Fruit fly (Drosophila melanogaster): ENCODE data around the gene Septin1.
A peak's percentile ranks its signal among the peaks of the same experiment; 100 is the strongest.

The Septin1 gene

DNA sequence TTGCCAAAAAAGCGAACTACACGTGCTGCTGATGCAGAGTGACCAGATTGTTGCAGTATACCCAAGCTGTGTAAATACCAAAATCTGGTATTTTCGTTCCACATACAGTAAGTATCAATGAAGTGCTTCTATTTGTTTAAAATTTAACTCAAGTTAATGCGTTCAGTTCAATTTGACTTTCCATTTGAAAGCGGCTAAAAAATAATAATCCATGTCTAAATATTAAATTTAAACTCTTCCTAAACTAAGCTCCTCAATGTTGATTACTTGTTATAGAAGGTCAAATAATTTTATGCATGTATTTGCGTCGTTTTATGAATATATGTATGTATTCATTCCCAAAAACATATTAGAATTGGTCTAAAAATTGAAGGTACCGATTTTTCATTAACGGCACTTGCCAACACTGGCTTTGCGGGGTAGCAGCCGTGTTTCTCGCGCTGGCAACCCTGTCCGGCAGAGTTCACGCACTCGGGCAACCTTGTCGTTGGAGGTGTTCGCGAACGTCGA, 8.2 kb upstream of the Septin1 start, which contains the start of the genes peng and sol (continued):
- TF ChIP-seq HLH3B (GFP tag; IDR thresholded peaks at IDR 0.05), result peak; percentile 27; the same call in 1 of the 2 replicates
- TF ChIP-seq dmrt99B (tag; optimal IDR thresholded peaks at IDR 0.05), result no peak
- TF ChIP-seq jigr1 (GFP tag; IDR thresholded peaks at IDR 0.05), result no peak
- peak; percentile 64 for TF ChIP-seq H2.0 (GFP tag; IDR thresholded peaks at IDR 0.05)
- no peak for TF ChIP-seq bowl (GFP tag; IDR thresholded peaks at IDR 0.05)
- peak; percentile 76 for TF ChIP-seq CG17385 (GFP tag; optimal IDR thresholded peaks at IDR 0.05)
- no peak for TF ChIP-seq sqz (GFP tag; optimal IDR thresholded peaks at IDR 0.05)
- TF ChIP-seq Atf3 (GFP tag; optimal IDR thresholded peaks at IDR 0.05), result peak; percentile 53
- peak; percentile 71 for TF ChIP-seq CG9797 (GFP tag; optimal IDR thresholded peaks at IDR 0.05)
- peak; percentile 29 for TF ChIP-seq CG4854 (GFP tag; optimal IDR thresholded peaks at IDR 0.05)
- TF ChIP-seq CG32532 (GFP tag; IDR thresholded peaks at IDR 0.05), result peak; percentile 62
- no peak for TF ChIP-seq CG7963 (GFP tag; IDR thresholded peaks at IDR 0.05; ENCODE audit: partially characterized antibody)
- TF ChIP-seq Ssrp (tag; optimal IDR thresholded peaks at IDR 0.05), result peak; percentile 59
- TF ChIP-seq seq (GFP tag; IDR thresholded peaks at IDR 0.05), result peak; percentile 53
- no peak for TF ChIP-seq Hr39 (optimal IDR thresholded peaks at IDR 0.05)
- TF ChIP-seq CG17802 (tag; optimal IDR thresholded peaks at IDR 0.05), result no peak
- no peak for TF ChIP-seq CG14860 (GFP tag; IDR thresholded peaks at IDR 0.05; ENCODE audit: partially characterized antibody)
- TF ChIP-seq org-1 (GFP tag; optimal IDR thresholded peaks at IDR 0.05), result peak; percentile 59
- TF ChIP-seq bigmax (GFP tag; optimal IDR thresholded peaks at IDR 0.05), result no peak
- no peak for TF ChIP-seq fd64A (GFP tag; optimal IDR thresholded peaks at IDR 0.05)
- TF ChIP-seq CG12236 (GFP tag; optimal IDR thresholded peaks at IDR 0.05), result peak; percentile 19
- peak; percentile 57; the same call in 1 of the 2 replicates for TF ChIP-seq ranshi (GFP tag; IDR thresholded peaks at IDR 0.05)
- peak; percentile 44 for TF ChIP-seq Myb (GFP tag; optimal IDR thresholded peaks at IDR 0.05)
- no peak for TF ChIP-seq eve (GFP tag; optimal IDR thresholded peaks at IDR 0.05)
- no peak for TF ChIP-seq oc (tag; optimal IDR thresholded peaks at IDR 0.05)
- TF ChIP-seq CG9437 (GFP tag; optimal IDR thresholded peaks at IDR 0.05), result peak; percentile 60
- peak; percentile 80 for TF ChIP-seq CG14710 (tag; optimal IDR thresholded peaks at IDR 0.05)
- no peak for TF ChIP-seq CG31365 (tag; optimal IDR thresholded peaks at IDR 0.05)
- TF ChIP-seq CG4282 (GFP tag; optimal IDR thresholded peaks at IDR 0.05), result peak; percentile 34
- peak; percentile 71 for TF ChIP-seq Rfx (GFP tag; IDR thresholded peaks at IDR 0.05)
- TF ChIP-seq CG12744 (GFP tag; optimal IDR thresholded peaks at IDR 0.05), result peak; percentile 46
- TF ChIP-seq CG12299 (tag; optimal IDR thresholded peaks at IDR 0.05), result peak; percentile 42
- TF ChIP-seq PHDP (tag; optimal IDR thresholded peaks at IDR 0.05), result peak; percentile 66
- no peak for TF ChIP-seq ro (GFP tag; IDR thresholded peaks at IDR 0.05)
- peak; percentile 100 for TF ChIP-seq CG8290 (GFP tag; optimal IDR thresholded peaks at IDR 0.05)
- peak; percentile 98 to 100 for TF ChIP-seq CG8290 (tag; optimal IDR thresholded peaks at IDR 0.05)
- no peak for TF ChIP-seq dan (GFP tag; IDR thresholded peaks at IDR 0.05)
- TF ChIP-seq CG14050 (GFP tag; IDR thresholded peaks at IDR 0.05), result peak; percentile 59; the same call in 2 of the 3 replicates
- TF ChIP-seq bcd (GFP tag; optimal IDR thresholded peaks at IDR 0.05), result peak; percentile 70
- peak; percentile 52; the same call in 1 of the 3 replicates for TF ChIP-seq Mrtf (GFP tag; IDR thresholded peaks at IDR 0.05)
- TF ChIP-seq Hmr (GFP tag; optimal IDR thresholded peaks at IDR 0.05), result peak; percentile 82
- peak; percentile 50 for TF ChIP-seq twi (tag; optimal IDR thresholded peaks at IDR 0.05)
- TF ChIP-seq odd (GFP tag; optimal IDR thresholded peaks at IDR 0.05), result peak; percentile 24
- TF ChIP-seq CG6683 (GFP tag; optimal IDR thresholded peaks at IDR 0.05), result peak; percentile 36
- no peak for TF ChIP-seq hbn (GFP tag; IDR thresholded peaks at IDR 0.05; ENCODE audit: partially characterized antibody)
- peak; percentile 31 for TF ChIP-seq Dref (GFP tag; IDR thresholded peaks at IDR 0.05)
- no peak for TF ChIP-seq Stat92E (GFP tag; optimal IDR thresholded peaks at IDR 0.05)
- peak; percentile 41; the same call in 1 of the 3 replicates for TF ChIP-seq zfh1 (GFP tag; IDR thresholded peaks at IDR 0.05)
- no peak for TF ChIP-seq wor (GFP tag; IDR thresholded peaks at IDR 0.05)
- peak; percentile 46 for TF ChIP-seq B-H1 (GFP tag; IDR thresholded peaks at IDR 0.05)
- peak; percentile 18 for TF ChIP-seq Deaf1 (tag; optimal IDR thresholded peaks at IDR 0.05)

All from whole organism, embryonic.